Worm (Caenorhabditis elegans) whole organism, young adult: ENCODE results near the gene F56D2.3.

Experiments
- B0035.1 ChIP-seq: sonication (generic microtip); optimal IDR thresholded peaks from 2 replicates; lab custom pipeline; 2016; ENCODE audit warnings: missing genetic modification characterization, mild to moderate bottlenecking, missing compliant biosample characterization, missing genotype, missing genetic modification reagents
- B0261.1 ChIP-seq: sonication (generic microtip); optimal IDR thresholded peaks from 2 replicates; lab custom pipeline; 2016; ENCODE audit warnings: mild to moderate bottlenecking, missing genetic modification characterization, moderate library complexity, missing compliant biosample characterization
- B0336.3 ChIP-seq: fragments of 200-800 bp; sonication (Bioruptor generic); IDR thresholded peaks from 2 replicates; pipeline ENCODE4 v1.3.6; 2022; ENCODE audit warnings: missing genetic modification characterization, missing compliant biosample characterization
- D2030.7 ChIP-seq: fragments of 200-800 bp; sonication (Bioruptor generic); IDR thresholded peaks from 2 replicates; pipeline ENCODE4 v1.3.6; 2022; ENCODE audit warnings: missing genetic modification reagents, missing genetic modification characterization, missing compliant biosample characterization
- F23B12.7 ChIP-seq: sonication (generic microtip); optimal IDR thresholded peaks from 2 replicates; lab custom pipeline; 2017; ENCODE audit warnings: missing genetic modification characterization, mild to moderate bottlenecking, missing compliant biosample characterization, antibody characterized with exemption, moderate library complexity; ENCODE audit not compliant: insufficient read depth
- F33H1.4 ChIP-seq: fragments of 200-800 bp; sonication (Bioruptor generic); IDR thresholded peaks from 2 replicates; pipeline ENCODE4 v1.3.6; 2022; ENCODE audit warnings: missing genetic modification reagents, missing genetic modification characterization, missing compliant biosample characterization
- F57A8.1 ChIP-seq: fragments of 200-800 bp; sonication (Bioruptor generic); optimal IDR thresholded peaks from 2 replicates; lab custom pipeline; 2018; ENCODE audit warnings: mild to moderate bottlenecking, missing genetic modification characterization, moderate library complexity, missing compliant biosample characterization
- Y53G8AR.9 ChIP-seq: fragments of 200-800 bp; sonication (Bioruptor generic); conservative IDR thresholded peaks from 2 replicates; pipeline ENCODE4 v1.3.6; 2022; ENCODE audit warnings: missing genetic modification reagents, missing genetic modification characterization, missing compliant biosample characterization
- Y56A3A.18 ChIP-seq: fragments of 200-800 bp; sonication (Bioruptor generic); IDR thresholded peaks from 2 replicates; pipeline ENCODE4 v1.3.6; 2022; ENCODE audit warnings: missing genetic modification reagents, missing genetic modification characterization, missing compliant biosample characterization
- Y79H2A.3 ChIP-seq: fragments of 200-800 bp; sonication (Bioruptor generic); conservative IDR thresholded peaks from 2 replicates; pipeline ENCODE4 v1.3.6; 2022; ENCODE audit warnings: missing genetic modification reagents, missing genetic modification characterization, missing compliant biosample characterization
- Y95B8A.8 ChIP-seq: fragments of 200-800 bp; sonication (Bioruptor generic); IDR thresholded peaks from 2 replicates; pipeline ENCODE4 v1.3.6; 2022; ENCODE audit warnings: missing genetic modification reagents, missing genetic modification characterization, missing compliant biosample characterization
- ZK185.1 ChIP-seq: sonication (generic microtip); optimal IDR thresholded peaks from 2 replicates; lab custom pipeline; 2016; ENCODE audit warnings: mild to moderate bottlenecking, missing genetic modification characterization, missing compliant biosample characterization; ENCODE audit not compliant: poor library complexity, severe bottlenecking
- ama-1 ChIP-seq, 3 experiments: fragments of 150-350 bp in 1 of 3; sonication (generic microtip) in 2 of 3; optimal IDR thresholded peaks; 2 replicates each; lab custom pipeline; 2014 to 2018; ENCODE audit warnings: missing biosample characterization in 2 of 3, missing genetic modification characterization in 2 of 3, missing genetic modification reagents in 2 of 3
- aptf-2 ChIP-seq: fragments of 200-800 bp; sonication (Bioruptor generic); conservative IDR thresholded peaks from 2 replicates; pipeline ENCODE4 v1.3.6; 2022; ENCODE audit warnings: missing genetic modification reagents, missing genetic modification characterization, missing compliant biosample characterization
- athp-1 ChIP-seq: sonication (generic microtip); optimal IDR thresholded peaks from 2 replicates; lab custom pipeline; 2017; ENCODE audit warnings: mild to moderate bottlenecking, missing genetic modification characterization, missing compliant biosample characterization
- attf-5 ChIP-seq: fragments of 200-800 bp; sonication (Bioruptor generic); optimal IDR thresholded peaks from 2 replicates; lab custom pipeline; 2018; ENCODE audit warnings: mild to moderate bottlenecking, missing genetic modification characterization, missing compliant biosample characterization
- bed-1 ChIP-seq: fragments of 200-800 bp; sonication (Bioruptor generic); IDR thresholded peaks from 2 replicates; pipeline ENCODE4 v1.3.6; 2022; ENCODE audit warnings: missing genetic modification reagents, missing genetic modification characterization, missing compliant biosample characterization
- cebp-1 ChIP-seq, 2 experiments: fragments of 200-800 bp in 1 of 2; sonication (Bioruptor generic) in 1 of 2; sonication (generic microtip) in 1 of 2; IDR thresholded peaks in 1 of 2; optimal IDR thresholded peaks in 1 of 2; 2 replicates each; pipeline versions ENCODE4 v1.3.6 to Lab custom; 2017 to 2022; ENCODE audit warnings: missing compliant biosample characterization in 2 of 2, missing genetic modification characterization in 2 of 2, mild to moderate bottlenecking in 1 of 2, missing genetic modification reagents in 1 of 2, moderate library complexity in 1 of 2
- ceh-91 ChIP-seq: fragments of 200-800 bp; sonication (Bioruptor generic); IDR thresholded peaks from 2 replicates; pipeline ENCODE4 v1.3.6; 2022; ENCODE audit warnings: missing genetic modification reagents, missing genetic modification characterization, missing compliant biosample characterization
- ekl-4 ChIP-seq: fragments of 200-800 bp; sonication (Bioruptor generic); IDR thresholded peaks from 2 replicates; pipeline ENCODE4 v1.3.6; 2022; ENCODE audit warnings: missing genetic modification reagents, missing genetic modification characterization, missing compliant biosample characterization
- ets-4 ChIP-seq: fragments of 200-800 bp; sonication (Bioruptor generic); optimal IDR thresholded peaks from 2 replicates; lab custom pipeline; 2018; ENCODE audit warnings: mild to moderate bottlenecking, missing genetic modification characterization, missing compliant biosample characterization
- him-1 ChIP-seq: sonication (generic microtip); optimal IDR thresholded peaks from 2 replicates; lab custom pipeline; 2016; ENCODE audit warnings: missing genotype, missing genetic modification reagents, missing genetic modification characterization, missing compliant biosample characterization
- let-526 ChIP-seq: fragments of 200-800 bp; sonication (Bioruptor generic); IDR thresholded peaks from 2 replicates; pipeline ENCODE4 v1.3.6; 2022; ENCODE audit warnings: missing genetic modification reagents, missing genetic modification characterization, missing compliant biosample characterization
- lin-26 ChIP-seq: fragments of 200-800 bp; sonication (Bioruptor generic); IDR thresholded peaks from 2 replicates; pipeline ENCODE4 v1.3.6; 2022; ENCODE audit warnings: missing genetic modification reagents, missing genetic modification characterization, missing compliant biosample characterization
- lin-40 ChIP-seq: sonication (generic microtip); optimal IDR thresholded peaks from 2 replicates; lab custom pipeline; 2016; ENCODE audit warnings: missing genetic modification characterization, mild to moderate bottlenecking, missing compliant biosample characterization, missing genotype, missing genetic modification reagents
- lir-1 ChIP-seq: fragments of 200-800 bp; sonication (Bioruptor generic); conservative IDR thresholded peaks from 2 replicates; pipeline ENCODE4 v1.3.6; 2022; ENCODE audit warnings: missing genetic modification reagents, missing genetic modification characterization, missing compliant biosample characterization
- madf-10 ChIP-seq: sonication (generic microtip); optimal IDR thresholded peaks from 2 replicates; lab custom pipeline; 2016; ENCODE audit warnings: mild to moderate bottlenecking, missing genetic modification characterization, missing compliant biosample characterization
- mcd-1 ChIP-seq: fragments of 200-800 bp; sonication (Bioruptor generic); IDR thresholded peaks from 2 replicates; pipeline ENCODE4 v1.3.6; 2022; ENCODE audit warnings: missing genetic modification reagents, missing genetic modification characterization, missing compliant biosample characterization
- mel-28 ChIP-seq: sonication (generic microtip); optimal IDR thresholded peaks from 2 replicates; lab custom pipeline; 2016; ENCODE audit warnings: borderline replicate concordance, mild to moderate bottlenecking, missing genetic modification characterization, missing compliant biosample characterization
- nfyb-1 ChIP-seq: fragments of 200-800 bp; sonication (Bioruptor generic); IDR thresholded peaks from 2 replicates; pipeline ENCODE4 v1.3.6; 2022; ENCODE audit warnings: missing genetic modification reagents, missing genetic modification characterization, missing compliant biosample characterization
- nhr-179 ChIP-seq: sonication (generic microtip); optimal IDR thresholded peaks from 2 replicates; lab custom pipeline; 2016; ENCODE audit warnings: mild to moderate bottlenecking, missing genetic modification characterization, missing compliant biosample characterization
- nhr-80 ChIP-seq: sonication (generic microtip); optimal IDR thresholded peaks from 2 replicates; lab custom pipeline; 2016; ENCODE audit warnings: missing genetic modification characterization, missing compliant biosample characterization
- nhr-90 ChIP-seq: sonication (generic microtip); optimal IDR thresholded peaks from 2 replicates; lab custom pipeline; 2016; ENCODE audit warnings: missing genotype, mild to moderate bottlenecking, missing genetic modification characterization, missing compliant biosample characterization
- pha-4 ChIP-seq: fragments of 150-350 bp; sonication (generic microtip); optimal IDR thresholded peaks from 2 replicates; lab custom pipeline; 2014; ENCODE audit warnings: missing biosample characterization, missing genetic modification reagents, missing genetic modification characterization
- repo-1 ChIP-seq: sonication (generic microtip); optimal IDR thresholded peaks from 2 replicates; lab custom pipeline; 2017; ENCODE audit warnings: mild to moderate bottlenecking, missing genetic modification characterization, missing compliant biosample characterization
- tbx-9 ChIP-seq: sonication (generic microtip); optimal IDR thresholded peaks from 2 replicates; lab custom pipeline; 2016; ENCODE audit warnings: borderline replicate concordance, missing genetic modification characterization, inconsistent platforms, missing compliant biosample characterization
- tlf-1 ChIP-seq: fragments of 200-800 bp; sonication (Bioruptor generic); optimal IDR thresholded peaks from 2 replicates; lab custom pipeline; 2018; ENCODE audit warnings: mild to moderate bottlenecking, missing genetic modification characterization, missing compliant biosample characterization
- zfh-2 ChIP-seq: fragments of 200-800 bp; sonication (Bioruptor generic); conservative IDR thresholded peaks from 2 replicates; pipeline ENCODE4 v1.3.6; 2022; ENCODE audit warnings: missing genetic modification reagents, missing genetic modification characterization, missing compliant biosample characterization
- zim-3 ChIP-seq: sonication (generic microtip); optimal IDR thresholded peaks from 2 replicates; lab custom pipeline; 2017; ENCODE audit warnings: mild to moderate bottlenecking, missing genetic modification characterization, moderate library complexity, missing compliant biosample characterization
- ztf-18 ChIP-seq: sonication (generic microtip); optimal IDR thresholded peaks from 2 replicates; lab custom pipeline; 2016; ENCODE audit warnings: missing genotype, mild to moderate bottlenecking, missing genetic modification characterization, missing compliant biosample characterization

The F56D2.3 gene

ce11 chrIII:5546730-5547129 is 38.0 kb upstream of the F56D2.3 start, which contains the start of gene F09F7.5:
F09F7.5 (plus strand) TSS chrIII:5546987.
- TF ChIP-seq nhr-80 (tag; lab: Kevin White, UChicago) (peak; percentile 80), tbx-9 (tag; lab: Kevin White, UChicago) (no peak), ztf-18 (no peak)

ce11 chrIII:5550193-5550592 is 34.6 kb upstream of the F56D2.3 start:
- TF ChIP-seq D2030.7 (GFP tag; lab: Robert Waterston, UW) (no peak), B0261.1 (tag; lab: Kevin White, UChicago) (no peak), tbx-9 (tag; lab: Kevin White, UChicago) (no peak), F23B12.7 (tag; lab: Kevin White, UChicago) (no peak), pha-4 (tag; lab: Kevin White, UChicago) (no peak), tlf-1 (GFP tag; lab: Kevin White, UChicago) (no peak), athp-1 (tag; lab: Kevin White, UChicago) (no peak), attf-5 (no peak), him-1 (tag; lab: Kevin White, UChicago) (no peak), ceh-91 (GFP tag; lab: Robert Waterston, UW) (no peak), bed-1 (GFP tag; lab: Robert Waterston, UW) (no peak)

- TF ChIP-seq lin-40 (tag; lab: Kevin White, UChicago) = peak; percentile 29
- no peak for TF ChIP-seq ets-4 (GFP tag; lab: Kevin White, UChicago)
- TF ChIP-seq Y56A3A.18 (GFP tag; lab: Robert Waterston, UW) = 0 out of 2 replicates have a peak, but pooled peaks have one; percentile 33
- 0 out of 2 replicates have a peak, but pooled peaks have one; percentile 56 for TF ChIP-seq let-526 (GFP tag; lab: Robert Waterston, UW)
- TF ChIP-seq madf-10 (tag; lab: Kevin White, UChicago) = peak; percentile 43
- TF ChIP-seq nhr-90 = peak; percentile 48
- TF ChIP-seq aptf-2 (GFP tag; lab: Robert Waterston, UW) = 0 out of 2 replicates have a peak, but pooled peaks have one; percentile 4
- TF ChIP-seq lir-1 (GFP tag; lab: Robert Waterston, UW) = 0 out of 2 replicates have a peak, but pooled peaks have one; percentile 28
- TF ChIP-seq Y79H2A.3 (GFP tag; lab: Robert Waterston, UW) = peak; percentile 42; the same call in 1 of the 2 replicates
- peak; percentile 44 for TF ChIP-seq nfyb-1 (GFP tag; lab: Robert Waterston, UW)
- 0 out of 2 replicates have a peak, but pooled peaks have one; percentile 53 for TF ChIP-seq lin-26 (GFP tag; lab: Robert Waterston, UW)
- TF ChIP-seq mel-28 (tag; lab: Kevin White, UChicago) = peak; percentile 47
- no peak for TF ChIP-seq zfh-2 (GFP tag; lab: Robert Waterston, UW)
- TF ChIP-seq B0336.3 (GFP tag; lab: Robert Waterston, UW) = peak; percentile 82
- TF ChIP-seq zim-3 (tag; lab: Kevin White, UChicago) = peak; percentile 5
- TF ChIP-seq ekl-4 = peak; percentile 54; the same call in 1 of the 2 replicates
- TF ChIP-seq repo-1 (tag; lab: Kevin White, UChicago) = peak; percentile 39
- TF ChIP-seq attf-5 = peak; percentile 8
- 0 out of 2 replicates have a peak, but pooled peaks have one; percentile 4 for TF ChIP-seq F33H1.4
- TF ChIP-seq tlf-1 (GFP tag; lab: Kevin White, UChicago) = peak; percentile 64
- TF ChIP-seq mcd-1 (GFP tag; lab: Robert Waterston, UW) = no peak
- 0 out of 2 replicates have a peak, but pooled peaks have one; percentile 34 for TF ChIP-seq cebp-1 (GFP tag; IDR thresholded peaks at IDR 0.05; lab: Robert Waterston, UW)
- peak; percentile 72 for TF ChIP-seq cebp-1 (tag; optimal IDR thresholded peaks at IDR 0.05; lab: Kevin White, UChicago)
- peak; percentile 9 for TF ChIP-seq B0035.1 (tag; lab: Kevin White, UChicago)
- TF ChIP-seq ama-1 (optimal IDR thresholded peaks at IDR 0.05; lab: Kevin White, UChicago) = peak; percentile 82
- TF ChIP-seq ama-1 (GFP tag; optimal IDR thresholded peaks at IDR 0.05; lab: Kevin White, UChicago) = no peak
- TF ChIP-seq Y95B8A.8 = peak; percentile 78; the same call in 1 of the 2 replicates
- TF ChIP-seq Y53G8AR.9 (GFP tag; lab: Robert Waterston, UW) = peak; percentile 63; the same call in 1 of the 2 replicates
- no peak for TF ChIP-seq F57A8.1 (GFP tag; lab: Kevin White, UChicago)
- peak; percentile 47 for TF ChIP-seq ZK185.1 (tag; lab: Kevin White, UChicago)
- no peak for TF ChIP-seq bed-1 (GFP tag; lab: Robert Waterston, UW)
- no peak for TF ChIP-seq nhr-179 (tag; lab: Kevin White, UChicago)
These were observed 33.9 kb upstream of the F56D2.3 start for ce11 chrIII:5550844-5551243.
